Fruit fly (Drosophila melanogaster): ENCODE results near the gene CG31886.

DNA sequence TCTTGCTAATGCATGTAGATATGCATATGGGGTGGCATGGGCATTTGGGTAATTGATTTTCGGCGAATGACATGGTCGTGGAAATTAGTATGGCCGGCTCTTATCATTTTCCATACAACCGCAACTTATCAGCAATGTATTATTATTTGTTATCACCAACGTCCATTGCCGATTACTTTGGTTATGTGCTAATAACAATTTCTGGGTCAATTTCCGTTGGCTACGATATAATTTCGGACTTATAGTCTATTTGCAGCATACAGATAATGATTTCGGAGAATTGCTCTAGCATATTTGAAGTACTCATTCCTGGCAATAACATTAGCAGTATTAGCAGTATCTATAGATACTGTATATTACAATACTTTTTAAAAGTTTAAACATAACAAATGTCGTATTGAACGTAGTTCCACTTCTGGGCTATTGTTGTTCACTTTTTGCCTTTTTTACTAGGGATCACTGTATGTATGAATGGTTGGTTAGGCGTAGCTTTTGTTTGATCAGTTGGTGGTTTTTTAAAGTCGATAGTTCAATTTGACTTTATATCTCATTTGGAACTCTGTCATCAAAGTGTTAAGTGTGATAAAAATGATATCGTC is 12.0 kb downstream of the CG31886 start, which contains the start of gene CG46397:
- no peak for TF ChIP-seq psq (GFP tag; optimal IDR thresholded peaks at IDR 0.05)
- TF ChIP-seq GATAd (GFP tag; optimal IDR thresholded peaks at IDR 0.05), result no peak
- TF ChIP-seq ey (GFP tag; optimal IDR thresholded peaks at IDR 0.05), result no peak
- no peak for TF ChIP-seq jim (GFP tag; optimal IDR thresholded peaks at IDR 0.05)
- no peak for TF ChIP-seq Sp1 (GFP tag; optimal IDR thresholded peaks at IDR 0.05)
- no peak for TF ChIP-seq Rel (GFP tag; optimal IDR thresholded peaks at IDR 0.05)
- TF ChIP-seq Rel (tag; optimal IDR thresholded peaks at IDR 0.05), result no peak
- TF ChIP-seq Dfd (GFP tag; optimal IDR thresholded peaks at IDR 0.05), result no peak
- TF ChIP-seq usp (GFP tag; optimal IDR thresholded peaks at IDR 0.05), result no peak
- no peak for TF ChIP-seq rgr (GFP tag; optimal IDR thresholded peaks at IDR 0.05)
- TF ChIP-seq Hr78 (GFP tag; optimal IDR thresholded peaks at IDR 0.05), result no peak
- TF ChIP-seq HLH106 (tag; optimal IDR thresholded peaks at IDR 0.05), result no peak
- no peak for TF ChIP-seq dl (GFP tag; optimal IDR thresholded peaks at IDR 0.05; ENCODE audit: insufficient read depth in 1 of 2, partially characterized antibody in 2 of 2)

Data from whole organism, wandering third instar larva.